Worm (Caenorhabditis elegans): ENCODE measurements around the gene F53C3.6.

F53C3.6 gene

DNA sequence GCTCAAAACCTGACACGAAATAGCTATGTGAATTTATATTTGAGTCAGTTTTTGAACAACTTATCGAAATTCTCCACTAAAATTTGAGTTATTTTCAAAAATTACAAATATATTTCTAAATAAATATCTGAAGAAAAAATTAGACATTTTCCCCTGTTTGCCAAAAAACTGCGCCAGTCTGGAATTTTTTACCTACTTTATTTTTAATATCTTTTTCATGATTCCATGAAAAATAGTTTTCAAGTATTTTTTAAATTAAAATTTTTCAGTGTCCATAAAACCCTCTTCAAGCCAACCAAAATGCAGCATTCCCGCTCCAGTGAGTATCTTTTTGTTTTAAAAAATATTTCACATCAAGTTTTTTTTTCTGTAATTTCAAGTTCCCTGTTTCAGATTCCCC is 6.8 kb upstream of the F53C3.6 start, which contains the start of gene F53C3.8:
F53C3.8 (plus strand) TSS at position 301 of the 400 bp plus-strand sequence.
- no peak for TF ChIP-seq tlf-1 (GFP tag; optimal IDR thresholded peaks at IDR 0.05)
- TF ChIP-seq F22D6.2 (tag; optimal IDR thresholded peaks at IDR 0.05): no peak
- TF ChIP-seq bed-1 (GFP tag; IDR thresholded peaks at IDR 0.05): no peak
- TF ChIP-seq cebp-2 (GFP tag; IDR thresholded peaks at IDR 0.05): no peak
- no peak for TF ChIP-seq B0261.1 (tag; optimal IDR thresholded peaks at IDR 0.05)
- TF ChIP-seq pha-4 (tag; optimal IDR thresholded peaks at IDR 0.05): no peak
- TF ChIP-seq him-1 (tag; optimal IDR thresholded peaks at IDR 0.05): no peak

DNA sequence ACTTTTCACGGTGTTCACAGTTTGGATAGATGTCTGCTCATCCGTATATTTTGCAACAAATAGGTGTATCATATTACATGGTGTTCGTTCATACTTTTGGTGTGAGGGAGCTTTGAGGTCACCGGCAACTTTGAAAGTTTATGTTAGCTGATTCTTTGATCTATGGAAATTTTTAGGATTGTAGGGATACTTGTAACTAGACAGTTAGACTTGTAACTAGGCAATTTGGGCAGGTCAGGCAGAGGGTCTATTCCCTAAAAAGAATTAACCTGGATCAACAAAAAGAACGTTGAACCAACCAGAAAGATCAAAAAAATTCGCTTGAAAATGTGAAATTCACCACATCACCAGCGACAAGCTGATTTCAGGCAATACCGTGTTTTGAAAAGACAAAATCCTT is 4.0 kb upstream of the F53C3.6 start:
- TF ChIP-seq attf-6 (GFP tag; IDR thresholded peaks at IDR 0.05): no peak
- TF ChIP-seq F39B2.1 (GFP tag; IDR thresholded peaks at IDR 0.05): no peak
- TF ChIP-seq F23B12.7 (tag; optimal IDR thresholded peaks at IDR 0.05; ENCODE audit: insufficient read depth): no peak
- no peak for TF ChIP-seq nfyb-1 (GFP tag; IDR thresholded peaks at IDR 0.05)
- TF ChIP-seq aptf-2 (GFP tag; conservative IDR thresholded peaks at IDR 0.05): no peak
- TF ChIP-seq tbp1 (GFP tag; optimal IDR thresholded peaks at IDR 0.05): no peak
- TF ChIP-seq attf-5 (GFP tag; optimal IDR thresholded peaks at IDR 0.05): no peak
- TF ChIP-seq dpff-1 (tag; optimal IDR thresholded peaks at IDR 0.05): no peak
- no peak for TF ChIP-seq hlh-12 (tag; optimal IDR thresholded peaks at IDR 0.05)
- TF ChIP-seq lin-54 (GFP tag; optimal IDR thresholded peaks at IDR 0.05): no peak
- TF ChIP-seq mes-4 (tag; optimal IDR thresholded peaks at IDR 0.05): no peak
- TF ChIP-seq madf-8 (GFP tag; conservative IDR thresholded peaks at IDR 0.05): no peak

DNA sequence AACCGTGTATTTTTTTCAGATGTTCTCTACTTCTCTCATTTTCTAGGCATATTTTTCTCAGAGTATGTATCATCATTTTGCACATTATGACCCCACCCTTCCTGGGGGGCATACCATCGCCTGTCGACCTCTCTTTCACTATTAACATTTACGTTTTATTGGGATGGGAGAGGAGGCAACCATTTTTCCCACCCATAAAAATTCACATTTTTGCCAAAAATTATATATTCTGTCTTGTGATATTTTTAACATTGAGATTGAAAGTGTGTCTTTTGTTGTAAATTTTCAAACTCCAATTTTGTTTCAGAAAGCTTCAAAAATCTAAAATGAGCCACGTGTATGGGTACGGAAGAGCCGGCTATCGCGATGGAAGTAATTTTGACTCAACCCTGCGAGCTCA is 3.2 kb upstream of the F53C3.6 start, which contains the start of gene F53C3.7:
F53C3.7 (plus strand) TSS at position 301 of the 400 bp plus-strand sequence.
- no peak for TF ChIP-seq Y53G8AR.9 (GFP tag; conservative IDR thresholded peaks at IDR 0.05)
- no peak for TF ChIP-seq ceh-91 (GFP tag; IDR thresholded peaks at IDR 0.05)
- no peak for TF ChIP-seq bed-1 (GFP tag; IDR thresholded peaks at IDR 0.05)
- no peak for TF ChIP-seq tbx-9 (tag; optimal IDR thresholded peaks at IDR 0.05; ENCODE audit: borderline replicate concordance)
- no peak for TF ChIP-seq F55B11.4 (tag; optimal IDR thresholded peaks at IDR 0.05; ENCODE audit: borderline replicate concordance, insufficient read depth)
- TF ChIP-seq egl-44 (GFP tag; IDR thresholded peaks at IDR 0.05): no peak
- TF ChIP-seq nhr-120 (GFP tag; IDR thresholded peaks at IDR 0.05): no peak
- TF ChIP-seq fkh-3 (tag; optimal IDR thresholded peaks at IDR 0.05): no peak
- no peak for TF ChIP-seq B0035.1 (tag; optimal IDR thresholded peaks at IDR 0.05)

DNA sequence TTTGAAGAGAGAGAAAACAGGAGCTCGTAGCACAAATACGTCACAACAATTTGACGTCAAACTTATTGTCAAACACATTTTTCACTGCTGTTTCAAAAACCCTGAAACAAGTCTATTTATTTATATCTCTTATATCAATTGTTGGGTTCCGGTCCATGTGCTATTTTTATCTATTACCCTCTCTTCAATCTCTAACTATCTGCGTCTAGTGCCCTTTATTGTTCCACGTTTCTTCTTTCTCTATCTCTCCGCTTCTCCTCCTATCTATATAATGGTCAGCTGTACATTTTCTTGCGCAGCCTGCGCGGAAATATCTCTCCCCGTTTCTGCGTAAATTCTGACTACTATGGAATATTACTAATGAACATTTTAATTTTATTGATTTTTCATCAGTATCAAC is 1.0 kb upstream of the F53C3.6 start:
- TF ChIP-seq nhr-90 (tag; optimal IDR thresholded peaks at IDR 0.05) (no peak), hmg-1.2 (GFP tag; IDR thresholded peaks at IDR 0.05) (peak; percentile 88), nhr-179 (tag; optimal IDR thresholded peaks at IDR 0.05) (no peak)

DNA sequence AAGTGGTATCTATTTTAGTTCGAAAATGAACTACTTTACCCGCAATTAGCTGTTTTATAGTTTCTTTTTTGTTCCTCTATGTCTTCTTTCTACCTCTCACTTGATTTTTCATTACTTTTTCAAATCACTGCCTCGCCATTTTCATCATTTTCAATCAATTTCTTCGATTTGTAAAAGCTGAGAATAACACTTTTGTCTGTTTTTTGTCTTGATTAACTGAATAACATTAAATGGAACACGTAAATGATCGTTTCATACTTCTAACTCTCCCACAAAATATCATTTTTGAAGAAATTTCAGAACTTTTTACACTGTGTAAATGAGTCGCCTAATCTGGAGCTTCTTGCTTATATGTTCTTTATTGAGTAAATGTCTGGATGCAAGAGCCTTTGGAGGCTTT is 3.2 kb downstream of the F53C3.6 start, which contains the start of gene F53C3.4:
F53C3.4 (plus strand) TSS at position 301 of the 400 bp plus-strand sequence.
- TF ChIP-seq sea-2 (GFP tag; IDR thresholded peaks at IDR 0.05): no peak
- no peak for TF ChIP-seq him-1 (tag; optimal IDR thresholded peaks at IDR 0.05)
- TF ChIP-seq mes-4 (tag; optimal IDR thresholded peaks at IDR 0.05): no peak
- no peak for TF ChIP-seq atf-7 (tag; optimal IDR thresholded peaks at IDR 0.05)
- TF ChIP-seq ztf-25 (GFP tag; IDR thresholded peaks at IDR 0.05): no peak
- TF ChIP-seq nhr-179 (tag; optimal IDR thresholded peaks at IDR 0.05): no peak
- TF ChIP-seq Y53F4B.3 (GFP tag; IDR thresholded peaks at IDR 0.05): no peak
- TF ChIP-seq madf-8 (GFP tag; conservative IDR thresholded peaks at IDR 0.05): no peak
- TF ChIP-seq madf-6 (GFP tag; IDR thresholded peaks at IDR 0.05): no peak
- TF ChIP-seq mcd-1 (GFP tag; IDR thresholded peaks at IDR 0.05): no peak
- TF ChIP-seq F39B2.1 (GFP tag; IDR thresholded peaks at IDR 0.05): no peak
- TF ChIP-seq rec-8 (tag; optimal IDR thresholded peaks at IDR 0.05): no peak
- TF ChIP-seq attf-3 (GFP tag; conservative IDR thresholded peaks at IDR 0.05): no peak
- no peak for TF ChIP-seq lag-1 (GFP tag; IDR thresholded peaks at IDR 0.05)
- no peak for TF ChIP-seq tbp1 (GFP tag; optimal IDR thresholded peaks at IDR 0.05)
- no peak for TF ChIP-seq akir-1 (GFP tag; optimal IDR thresholded peaks at IDR 0.05)
